Fruit fly (Drosophila melanogaster) whole organism, embryonic: ENCODE results near the gene CatB.

ENCODE experiments used
- Bdp1 ChIP-seq: fragments of 200-800 bp; sonication (Bioruptor generic); optimal IDR thresholded peaks from 3 replicates; lab custom pipeline; 2016; ENCODE audit warnings: missing biosample characterization, missing genetic modification characterization
- CG10147 ChIP-seq: fragments of 200-800 bp; sonication (Bioruptor generic); optimal IDR thresholded peaks from 2 replicates; lab custom pipeline; 2019; ENCODE audit warnings: missing biosample characterization, mild to moderate bottlenecking, missing genetic modification characterization, moderate library complexity
- CG1024 ChIP-seq: fragments of 200-800 bp; sonication (Bioruptor generic); IDR thresholded peaks from 2 replicates; pipeline ENCODE4 v1.3.6; 2022; ENCODE audit warnings: missing biosample characterization, missing genetic modification characterization
- CG10979 ChIP-seq: fragments of 200-800 bp; sonication (Bioruptor generic); optimal IDR thresholded peaks from 2 replicates; lab custom pipeline; 2018; ENCODE audit warnings: missing biosample characterization, mild to moderate bottlenecking, missing genetic modification characterization, moderate library complexity
- CG11504 ChIP-seq: fragments of 200-800 bp; sonication (Bioruptor generic); optimal IDR thresholded peaks from 3 replicates; lab custom pipeline; 2019; ENCODE audit warnings: missing biosample characterization, mild to moderate bottlenecking, missing genetic modification characterization, moderate library complexity
- CG11696 ChIP-seq: fragments of 200-800 bp; sonication (Bioruptor generic); IDR thresholded peaks from 2 replicates; pipeline ENCODE4 v1.3.6; 2022; ENCODE audit warnings: missing biosample characterization, missing genetic modification characterization
- CG1233 ChIP-seq: fragments of 200-800 bp; sonication (Bioruptor generic); optimal IDR thresholded peaks from 4 replicates; lab custom pipeline; 2018; ENCODE audit warnings: missing biosample characterization, mild to moderate bottlenecking, missing genetic modification characterization
- CG12942 ChIP-seq: fragments of 200-800 bp; sonication (Bioruptor generic); optimal IDR thresholded peaks from 3 replicates; lab custom pipeline; 2016; ENCODE audit warnings: missing biosample characterization, missing genetic modification characterization
- CG17568 ChIP-seq: fragments of 200-800 bp; sonication (Bioruptor generic); optimal IDR thresholded peaks from 2 replicates; lab custom pipeline; 2018; ENCODE audit warnings: missing biosample characterization, mild to moderate bottlenecking, missing genetic modification characterization, moderate library complexity
- CG2129 ChIP-seq: fragments of 200-800 bp; sonication (Bioruptor generic); IDR thresholded peaks from 2 replicates; pipeline ENCODE4 v1.3.6; 2022; ENCODE audit warnings: missing biosample characterization, missing genetic modification characterization; ENCODE audit not compliant: partially characterized antibody
- CG4328 ChIP-seq: fragments of 200-800 bp; sonication (Bioruptor generic); optimal IDR thresholded peaks from 3 replicates; lab custom pipeline; 2017; ENCODE audit warnings: missing biosample characterization, missing genetic modification reagents, missing genetic modification characterization
- CG6272 ChIP-seq: fragments of 200-800 bp; sonication (Bioruptor generic); IDR thresholded peaks from 2 replicates; pipeline ENCODE4 v1.3.6; 2022; ENCODE audit warnings: missing biosample characterization, missing genetic modification characterization
- CG8388 ChIP-seq: fragments of 200-800 bp; sonication (Bioruptor generic); optimal IDR thresholded peaks from 2 replicates; lab custom pipeline; 2019; ENCODE audit warnings: missing biosample characterization, mild to moderate bottlenecking, missing genetic modification characterization, moderate library complexity
- CG9876 ChIP-seq: fragments of 200-800 bp; sonication (Bioruptor generic); optimal IDR thresholded peaks from 2 replicates; lab custom pipeline; 2016; ENCODE audit warnings: missing biosample characterization, missing genetic modification characterization
- Dbx ChIP-seq: fragments of 200-800 bp; sonication (Bioruptor generic); IDR thresholded peaks from 3 replicates; pipeline ENCODE4 v1.3.6; 2022; ENCODE audit warnings: missing biosample characterization, missing genetic modification characterization
- Eip74EF ChIP-seq, 2 experiments: fragments of 200-800 bp in 1 of 2; fragments of >200 bp in 1 of 2; sonication (Bioruptor generic) in 1 of 2; optimal IDR thresholded peaks; 2 replicates each; lab custom pipeline; 2017 to 2019; ENCODE audit warnings: missing biosample characterization in 2 of 2, missing genetic modification characterization in 2 of 2, mild to moderate bottlenecking in 1 of 2, moderate library complexity in 1 of 2
- Fer1 ChIP-seq: fragments of 200-800 bp; sonication (Bioruptor generic); optimal IDR thresholded peaks from 2 replicates; lab custom pipeline; 2017; ENCODE audit warnings: missing biosample characterization, mild to moderate bottlenecking, missing genetic modification characterization
- Fer3 ChIP-seq: fragments of 200-800 bp; sonication (Bioruptor generic); optimal IDR thresholded peaks from 2 replicates; lab custom pipeline; 2018; ENCODE audit warnings: missing biosample characterization, mild to moderate bottlenecking, missing genetic modification characterization, moderate library complexity
- HHEX ChIP-seq: fragments of 200-800 bp; sonication (Bioruptor generic); optimal IDR thresholded peaks from 3 replicates; lab custom pipeline; 2017; ENCODE audit warnings: missing biosample characterization, mild to moderate bottlenecking, missing genetic modification characterization, missing genetic modification reagents
- Hr39 ChIP-seq: fragments of >200 bp; optimal IDR thresholded peaks from 2 replicates; lab custom pipeline; 2017
- NK7.1 ChIP-seq: fragments of 200-800 bp; sonication (Bioruptor generic); optimal IDR thresholded peaks from 3 replicates; lab custom pipeline; 2016; ENCODE audit warnings: missing biosample characterization, missing genetic modification characterization
- Taf1 ChIP-seq: fragments of 200-800 bp; sonication (Bioruptor generic); IDR thresholded peaks from 2 replicates; pipeline ENCODE4 v1.3.6; 2022; ENCODE audit warnings: missing biosample characterization, missing genetic modification characterization
- amos ChIP-seq: fragments of 200-800 bp; sonication (Bioruptor generic); IDR thresholded peaks from 2 replicates; pipeline ENCODE4 v1.3.6; 2022; ENCODE audit warnings: missing biosample characterization, missing genetic modification characterization; ENCODE audit not compliant: partially characterized antibody
- ap ChIP-seq: fragments of 200-800 bp; sonication (Bioruptor generic); IDR thresholded peaks from 2 replicates; pipeline ENCODE4 v1.3.6; 2022; ENCODE audit warnings: missing biosample characterization, missing genetic modification characterization
- cato ChIP-seq: fragments of 200-800 bp; sonication (Bioruptor generic); optimal IDR thresholded peaks from 2 replicates; lab custom pipeline; 2016; ENCODE audit warnings: missing biosample characterization, missing genetic modification characterization, borderline replicate concordance
- chinmo ChIP-seq: fragments of 200-800 bp; sonication (Bioruptor generic); IDR thresholded peaks from 4 replicates; pipeline ENCODE4 v1.3.6; 2022; ENCODE audit warnings: missing biosample characterization, missing genetic modification characterization; ENCODE audit not compliant: partially characterized antibody
- chm ChIP-seq: fragments of 200-800 bp; sonication (Bioruptor generic); IDR thresholded peaks from 2 replicates; pipeline ENCODE4 v1.3.6; 2022; ENCODE audit warnings: missing biosample characterization, missing genetic modification characterization
- ci ChIP-seq: fragments of 200-800 bp; sonication (Bioruptor generic); IDR thresholded peaks from 3 replicates; pipeline ENCODE4 v1.3.6; 2022; ENCODE audit warnings: missing biosample characterization, missing genetic modification characterization
- crp ChIP-seq, 2 experiments: fragments of 200-800 bp; sonication (Bioruptor generic); optimal IDR thresholded peaks; 2 replicates in 1 of 2; 3 replicates in 1 of 2; lab custom pipeline; 2017; ENCODE audit warnings: missing biosample characterization in 2 of 2, missing genetic modification characterization in 2 of 2, mild to moderate bottlenecking in 1 of 2, moderate library complexity in 1 of 2
- exex ChIP-seq: fragments of 200-800 bp; sonication (Bioruptor generic); optimal IDR thresholded peaks from 4 replicates; lab custom pipeline; 2018; ENCODE audit warnings: missing biosample characterization, mild to moderate bottlenecking, missing genetic modification characterization, moderate library complexity
- fd96Cb ChIP-seq: fragments of 200-800 bp; sonication (Bioruptor generic); optimal IDR thresholded peaks from 2 replicates; lab custom pipeline; 2018; ENCODE audit warnings: missing biosample characterization, mild to moderate bottlenecking, missing genetic modification characterization, moderate library complexity
- fu2 ChIP-seq: fragments of 200-800 bp; sonication (Bioruptor generic); optimal IDR thresholded peaks from 2 replicates; lab custom pipeline; 2016; ENCODE audit warnings: missing biosample characterization, missing genetic modification characterization
- gcm ChIP-seq: fragments of 200-800 bp; sonication (Bioruptor generic); optimal IDR thresholded peaks from 2 replicates; lab custom pipeline; 2019; ENCODE audit warnings: missing biosample characterization, mild to moderate bottlenecking, missing genetic modification characterization, moderate library complexity
- hkb ChIP-seq, 2 experiments: fragments of 200-800 bp in 1 of 2; fragments of >200 bp in 1 of 2; sonication (Bioruptor generic) in 1 of 2; IDR thresholded peaks in 1 of 2; optimal IDR thresholded peaks in 1 of 2; 2 replicates each; pipeline versions ENCODE4 v1.3.6 to Lab custom; 2017 to 2022; ENCODE audit warnings: missing biosample characterization in 1 of 2, missing genetic modification characterization in 1 of 2
- lbe ChIP-seq: fragments of 200-800 bp; sonication (Bioruptor generic); optimal IDR thresholded peaks from 2 replicates; lab custom pipeline; 2016; ENCODE audit warnings: missing biosample characterization, mild to moderate bottlenecking, missing genetic modification characterization
- oc ChIP-seq: fragments of 200-800 bp; sonication (Bioruptor generic); optimal IDR thresholded peaks from 2 replicates; lab custom pipeline; 2018; ENCODE audit warnings: missing biosample characterization, mild to moderate bottlenecking, missing genetic modification characterization, moderate library complexity
- org-1 ChIP-seq: fragments of 200-800 bp; sonication (Bioruptor generic); optimal IDR thresholded peaks from 2 replicates; lab custom pipeline; 2017; ENCODE audit warnings: missing biosample characterization, missing genetic modification characterization
- otp ChIP-seq: fragments of 200-800 bp; sonication (Bioruptor generic); IDR thresholded peaks from 3 replicates; pipeline ENCODE4, ENCODE4 v1.3.6; 2022; ENCODE audit warnings: missing biosample characterization, missing genetic modification characterization
- rib ChIP-seq: fragments of 200-800 bp; sonication (Bioruptor generic); IDR thresholded peaks from 2 replicates; pipeline ENCODE4 v1.3.6; 2022; ENCODE audit warnings: missing biosample characterization, missing genetic modification characterization
- sens ChIP-seq: fragments of 200-800 bp; sonication (Bioruptor generic); peaks from one replicate; lab custom pipeline; 2016; ENCODE audit warnings: missing biosample characterization, missing genetic modification characterization
- sim ChIP-seq: fragments of 200-800 bp; sonication (Bioruptor generic); IDR thresholded peaks from 2 replicates; pipeline ENCODE4 v1.3.6; 2022; ENCODE audit warnings: missing biosample characterization, missing genetic modification characterization
- slbo ChIP-seq: fragments of 200-800 bp; sonication (Bioruptor generic); IDR thresholded peaks from 2 replicates; pipeline ENCODE4 v1.3.6; 2022; ENCODE audit warnings: missing biosample characterization, missing genetic modification characterization
- so ChIP-seq: fragments of 200-800 bp; sonication (Bioruptor generic); IDR thresholded peaks from 3 replicates; pipeline ENCODE4 v1.3.6; 2022; ENCODE audit warnings: missing biosample characterization, missing genetic modification characterization
- sob ChIP-seq: fragments of 200-800 bp; sonication (Bioruptor generic); IDR thresholded peaks from 2 replicates; pipeline ENCODE4 v1.3.6; 2022; ENCODE audit warnings: missing biosample characterization, missing genetic modification characterization
- vvl ChIP-seq: fragments of 200-800 bp; sonication (Bioruptor generic); IDR thresholded peaks from 2 replicates; pipeline ENCODE4 v1.3.6; 2022; ENCODE audit warnings: missing biosample characterization, missing genetic modification characterization
- yki ChIP-seq: fragments of >200 bp; optimal IDR thresholded peaks from 3 replicates; lab custom pipeline; 2018
- z ChIP-seq: fragments of 200-800 bp; sonication (Bioruptor generic); IDR thresholded peaks from 3 replicates; pipeline ENCODE4 v1.3.6; 2022; ENCODE audit warnings: missing biosample characterization, missing genetic modification characterization
- zen ChIP-seq: fragments of 200-800 bp; sonication (Bioruptor generic); optimal IDR thresholded peaks from 3 replicates; lab custom pipeline; 2018; ENCODE audit warnings: missing biosample characterization, mild to moderate bottlenecking, missing genetic modification characterization, moderate library complexity
- zf30C ChIP-seq: fragments of 200-800 bp; sonication (Bioruptor generic); optimal IDR thresholded peaks from 3 replicates; lab custom pipeline; 2018; ENCODE audit warnings: missing biosample characterization, mild to moderate bottlenecking, missing genetic modification characterization

The CatB gene

DNA sequence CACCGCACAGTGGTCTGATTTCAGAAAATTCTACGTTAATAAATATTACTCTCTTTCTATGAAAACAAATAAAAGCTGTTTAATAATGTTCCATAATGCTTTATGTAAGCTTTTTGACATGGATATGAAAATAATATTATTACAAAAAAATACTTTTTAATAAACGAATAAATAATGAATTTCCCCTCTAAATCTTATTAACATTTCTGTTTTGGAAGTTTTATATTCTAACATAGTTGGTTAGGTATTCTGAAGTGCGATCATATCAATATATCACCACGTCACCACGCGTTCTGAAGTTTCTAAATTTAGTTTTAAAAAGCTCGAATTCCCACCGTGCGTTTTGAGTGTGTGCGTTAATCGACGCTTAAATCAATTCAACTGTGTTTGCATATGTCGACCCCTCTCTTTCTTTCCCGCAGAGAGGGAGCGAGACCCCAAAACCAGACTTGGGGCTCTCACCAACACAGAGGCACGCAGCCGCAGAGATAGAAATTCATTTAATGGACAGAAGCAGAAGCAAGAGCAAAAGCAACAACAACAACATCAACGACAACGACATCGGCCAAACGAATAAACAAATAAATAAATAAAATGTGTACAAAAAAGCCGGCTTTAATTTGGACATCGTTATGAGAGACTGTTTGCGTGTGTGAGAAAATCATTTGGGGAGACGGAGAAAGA lies 13.9 kb upstream of the CatB start (continued):
- TF ChIP-seq ci (GFP tag; lab: Robert Waterston, UW), result peak; percentile 70; the same call in 2 of the 3 replicates
- TF ChIP-seq CG17568, result peak; percentile 54
- peak; percentile 89 for TF ChIP-seq fd96Cb
- peak; percentile 73 for TF ChIP-seq CG12942 (GFP tag; lab: Kevin White, UChicago)
- TF ChIP-seq CG9876, result peak; percentile 23
- no peak for TF ChIP-seq hkb (optimal IDR thresholded peaks at IDR 0.05; lab: Kevin White, UChicago)
- TF ChIP-seq hkb (GFP tag; IDR thresholded peaks at IDR 0.05; lab: Robert Waterston, UW), result peak; percentile 77
- TF ChIP-seq zen (tag; lab: Kevin White, UChicago), result peak; percentile 55
- peak in 1 of 2 experiments; percentile 55 for TF ChIP-seq crp (GFP tag; optimal IDR thresholded peaks at IDR 0.05; lab: Kevin White, UChicago)
- peak; percentile 85 for TF ChIP-seq chinmo (GFP tag; lab: Robert Waterston, UW)
- TF ChIP-seq slbo (GFP tag; lab: Robert Waterston, UW), result peak; percentile 65; the same call in 1 of the 2 replicates
- peak; percentile 90 for TF ChIP-seq gcm (GFP tag; lab: Kevin White, UChicago)
- peak in 1 of 2 experiments; percentile 92 for TF ChIP-seq Eip74EF (GFP tag; optimal IDR thresholded peaks at IDR 0.05; lab: Kevin White, UChicago)
- no peak for TF ChIP-seq CG2129
- no peak for TF ChIP-seq zf30C (GFP tag; lab: Kevin White, UChicago)
- TF ChIP-seq Bdp1 (GFP tag; lab: Kevin White, UChicago), result peak; percentile 47
- TF ChIP-seq fu2 (GFP tag; lab: Kevin White, UChicago), result peak; percentile 35
- TF ChIP-seq vvl (GFP tag; lab: Robert Waterston, UW), result peak; percentile 85
- peak; percentile 89 for TF ChIP-seq CG8388 (GFP tag; lab: Kevin White, UChicago)
- peak; percentile 55 for TF ChIP-seq CG11696 (GFP tag; lab: Robert Waterston, UW)
- peak; percentile 73 for TF ChIP-seq chm (GFP tag; lab: Robert Waterston, UW)
- peak; percentile 84 for TF ChIP-seq CG1233 (GFP tag; lab: Kevin White, UChicago)
- TF ChIP-seq sim (GFP tag; lab: Robert Waterston, UW), result no peak
- TF ChIP-seq sens (GFP tag; lab: Kevin White, UChicago), result peak; percentile 94
- TF ChIP-seq exex (tag; lab: Kevin White, UChicago), result peak; percentile 68
- TF ChIP-seq oc (tag; lab: Kevin White, UChicago), result peak; percentile 65
- peak; percentile 69 for TF ChIP-seq Fer3 (tag; lab: Kevin White, UChicago)
- peak; percentile 93 for TF ChIP-seq CG11504 (tag; lab: Kevin White, UChicago)
- TF ChIP-seq ap, result peak; percentile 61; the same call in 1 of the 2 replicates
- peak; percentile 89 for TF ChIP-seq org-1 (GFP tag; lab: Kevin White, UChicago)
- TF ChIP-seq cato, result peak; percentile 68
- no peak for TF ChIP-seq amos (GFP tag; lab: Robert Waterston, UW)
- TF ChIP-seq Dbx (GFP tag; lab: Robert Waterston, UW), result peak; percentile 61; the same call in 1 of the 3 replicates
- TF ChIP-seq yki (lab: Kevin White, UChicago), result no peak
- peak; percentile 93 for TF ChIP-seq CG10979 (tag; lab: Kevin White, UChicago)
- peak; percentile 84 for TF ChIP-seq HHEX (GFP tag; lab: Kevin White, UChicago)
- TF ChIP-seq sob (GFP tag; lab: Robert Waterston, UW), result peak; percentile 65
- no peak for TF ChIP-seq CG1024 (GFP tag; lab: Robert Waterston, UW)
- TF ChIP-seq CG10147 (GFP tag; lab: Kevin White, UChicago), result peak; percentile 89
- no peak; the same call in 1 of the 2 replicates for TF ChIP-seq Taf1 (GFP tag; lab: Robert Waterston, UW)
- peak; percentile 56 for TF ChIP-seq NK7.1 (GFP tag; lab: Kevin White, UChicago)
- peak; percentile 78; the same call in 2 of the 3 replicates for TF ChIP-seq otp (GFP tag; lab: Robert Waterston, UW)
- 0 out of 3 replicates have a peak, but pooled peaks have one; percentile 49 for TF ChIP-seq z (GFP tag; lab: Robert Waterston, UW)
- TF ChIP-seq Fer1 (GFP tag; lab: Kevin White, UChicago), result peak; percentile 84
- peak; percentile 32; the same call in 1 of the 2 replicates for TF ChIP-seq CG6272 (GFP tag; lab: Robert Waterston, UW)
- TF ChIP-seq lbe (GFP tag; lab: Kevin White, UChicago), result peak; percentile 73
- TF ChIP-seq Hr39 (lab: Kevin White, UChicago), result no peak
- peak; percentile 85 for TF ChIP-seq CG4328 (GFP tag; lab: Kevin White, UChicago)
- TF ChIP-seq so (GFP tag; lab: Robert Waterston, UW), result peak; percentile 78; the same call in 1 of the 3 replicates
- no peak for TF ChIP-seq rib
